Worm (Caenorhabditis elegans) whole organism, late embryonic: ENCODE data around the gene T13G4.1.

ENCODE experiments used
- C38D4.7 ChIP-seq: fragments of 200-800 bp; sonication (Bioruptor generic); optimal IDR thresholded peaks from 2 replicates; lab custom pipeline; 2018; ENCODE audit warnings: mild to moderate bottlenecking, missing genetic modification characterization, moderate library complexity, missing compliant biosample characterization
- F13H6.1 ChIP-seq: sonication (generic microtip); optimal IDR thresholded peaks from 2 replicates; lab custom pipeline; 2016; ENCODE audit warnings: missing genetic modification characterization, missing compliant biosample characterization
- K09A11.1 ChIP-seq: sonication (generic microtip); optimal IDR thresholded peaks from 2 replicates; lab custom pipeline; 2017; ENCODE audit warnings: antibody characterized with exemption, mild to moderate bottlenecking, missing genetic modification characterization, missing compliant biosample characterization; ENCODE audit not compliant: insufficient read depth
- T23F11.4 ChIP-seq: fragments of 200-800 bp; sonication (Bioruptor generic); optimal IDR thresholded peaks from 2 replicates; lab custom pipeline; 2018; ENCODE audit warnings: mild to moderate bottlenecking, missing genetic modification characterization, missing compliant biosample characterization
- ceh-2 ChIP-seq: sonication (generic microtip); optimal IDR thresholded peaks from 2 replicates; lab custom pipeline; 2016; ENCODE audit warnings: missing genotype, missing genetic modification characterization, missing compliant biosample characterization
- ceh-30 ChIP-seq: fragments of 150-350 bp; optimal IDR thresholded peaks from 2 replicates; lab custom pipeline; 2014; ENCODE audit warnings: missing biosample characterization, missing genetic modification characterization
- ceh-45 ChIP-seq: fragments of 200-800 bp; sonication (Bioruptor generic); IDR thresholded peaks from 2 replicates; pipeline ENCODE4 v1.3.6; 2022; ENCODE audit warnings: missing genetic modification reagents, missing genetic modification characterization, missing compliant biosample characterization
- ceh-48 ChIP-seq: sonication (generic microtip); optimal IDR thresholded peaks from 2 replicates; lab custom pipeline; 2016; ENCODE audit warnings: missing genetic modification characterization, inconsistent platforms, missing compliant biosample characterization
- dmd-4 ChIP-seq: sonication (generic microtip); optimal IDR thresholded peaks from 2 replicates; lab custom pipeline; 2016; ENCODE audit warnings: borderline replicate concordance, missing genetic modification characterization, missing compliant biosample characterization
- dve-1 ChIP-seq: sonication (generic microtip); optimal IDR thresholded peaks from 2 replicates; lab custom pipeline; 2017; ENCODE audit warnings: antibody characterized with exemption, mild to moderate bottlenecking, missing genetic modification characterization, missing compliant biosample characterization
- elt-2 ChIP-seq: sonication (generic microtip); optimal IDR thresholded peaks from 2 replicates; lab custom pipeline; 2016; ENCODE audit warnings: missing genetic modification reagents, missing genetic modification characterization, missing compliant biosample characterization
- elt-4 ChIP-seq: sonication (generic microtip); optimal IDR thresholded peaks from 2 replicates; lab custom pipeline; 2016; ENCODE audit warnings: missing genetic modification characterization, missing compliant biosample characterization
- ets-4 ChIP-seq: sonication (generic microtip); optimal IDR thresholded peaks from 2 replicates; lab custom pipeline; 2016; ENCODE audit warnings: missing genetic modification characterization, missing compliant biosample characterization
- eyg-1 ChIP-seq: sonication (generic microtip); optimal IDR thresholded peaks from 2 replicates; lab custom pipeline; 2016; ENCODE audit warnings: missing genotype, missing genetic modification characterization, missing compliant biosample characterization
- fax-1 ChIP-seq: sonication (generic microtip); optimal IDR thresholded peaks from 2 replicates; lab custom pipeline; 2016; ENCODE audit warnings: missing genotype, missing genetic modification characterization, missing compliant biosample characterization
- gmeb-2 ChIP-seq: sonication (generic microtip); optimal IDR thresholded peaks from 2 replicates; lab custom pipeline; 2016; ENCODE audit warnings: missing genetic modification characterization, inconsistent platforms, missing compliant biosample characterization
- hlh-30 ChIP-seq: sonication (generic microtip); optimal IDR thresholded peaks from 2 replicates; lab custom pipeline; 2017; ENCODE audit warnings: antibody characterized with exemption, missing genetic modification characterization, missing compliant biosample characterization; ENCODE audit not compliant: insufficient read depth
- lin-11 ChIP-seq: fragments of 200-800 bp; sonication (Bioruptor generic); optimal IDR thresholded peaks from 2 replicates; lab custom pipeline; 2018; ENCODE audit warnings: mild to moderate bottlenecking, missing genetic modification characterization, missing compliant biosample characterization
- nhr-11 ChIP-seq: fragments of 150-350 bp; optimal IDR thresholded peaks from 2 replicates; lab custom pipeline; 2014; ENCODE audit warnings: missing biosample characterization, missing genetic modification characterization
- nhr-232 ChIP-seq: sonication (generic microtip); optimal IDR thresholded peaks from 2 replicates; lab custom pipeline; 2016; ENCODE audit warnings: missing genetic modification characterization, missing compliant biosample characterization
- npax-4 ChIP-seq: sonication (generic microtip); optimal IDR thresholded peaks from 2 replicates; lab custom pipeline; 2016; ENCODE audit warnings: missing genetic modification characterization, missing compliant biosample characterization
- odd-2 ChIP-seq: sonication (generic microtip); optimal IDR thresholded peaks from 2 replicates; lab custom pipeline; 2017; ENCODE audit warnings: antibody characterized with exemption, mild to moderate bottlenecking, missing genetic modification characterization, missing compliant biosample characterization
- pax-1 ChIP-seq: fragments of 150-350 bp; optimal IDR thresholded peaks from 2 replicates; lab custom pipeline; 2014; ENCODE audit warnings: missing biosample characterization, missing genetic modification characterization
- pha-2 ChIP-seq: sonication (generic microtip); optimal IDR thresholded peaks from 2 replicates; lab custom pipeline; 2017; ENCODE audit warnings: mild to moderate bottlenecking, missing genetic modification characterization, missing compliant biosample characterization
- pros-1 ChIP-seq: fragments of 150-350 bp; optimal IDR thresholded peaks from 2 replicates; lab custom pipeline; 2014; ENCODE audit warnings: missing biosample characterization, missing genetic modification reagents, missing genetic modification characterization
- rnt-1 ChIP-seq: sonication (generic microtip); optimal IDR thresholded peaks from 2 replicates; lab custom pipeline; 2016; ENCODE audit warnings: missing genetic modification characterization, missing compliant biosample characterization
- sdc-2 ChIP-seq: sonication (generic microtip); optimal IDR thresholded peaks from 2 replicates; lab custom pipeline; 2016; ENCODE audit warnings: missing genotype, missing genetic modification characterization, missing compliant biosample characterization
- syd-9 ChIP-seq: sonication (generic microtip); optimal IDR thresholded peaks from 2 replicates; lab custom pipeline; 2016; ENCODE audit warnings: mild to moderate bottlenecking, missing genetic modification characterization, moderate library complexity, missing compliant biosample characterization
- unc-3 ChIP-seq, 2 experiments: fragments of 200-800 bp in 1 of 2; sonication (Bioruptor generic) in 1 of 2; sonication (generic microtip) in 1 of 2; conservative IDR thresholded peaks in 1 of 2; optimal IDR thresholded peaks in 1 of 2; 2 replicates each; pipeline versions ENCODE4 v1.3.6 to Lab custom; 2016 to 2022; ENCODE audit warnings: missing compliant biosample characterization in 2 of 2, missing genetic modification characterization in 2 of 2, missing genetic modification reagents in 1 of 2
- unc-42 ChIP-seq: sonication (generic microtip); optimal IDR thresholded peaks from 2 replicates; lab custom pipeline; 2016; ENCODE audit warnings: missing genotype, missing genetic modification characterization, missing compliant biosample characterization

T13G4.1 gene

DNA sequence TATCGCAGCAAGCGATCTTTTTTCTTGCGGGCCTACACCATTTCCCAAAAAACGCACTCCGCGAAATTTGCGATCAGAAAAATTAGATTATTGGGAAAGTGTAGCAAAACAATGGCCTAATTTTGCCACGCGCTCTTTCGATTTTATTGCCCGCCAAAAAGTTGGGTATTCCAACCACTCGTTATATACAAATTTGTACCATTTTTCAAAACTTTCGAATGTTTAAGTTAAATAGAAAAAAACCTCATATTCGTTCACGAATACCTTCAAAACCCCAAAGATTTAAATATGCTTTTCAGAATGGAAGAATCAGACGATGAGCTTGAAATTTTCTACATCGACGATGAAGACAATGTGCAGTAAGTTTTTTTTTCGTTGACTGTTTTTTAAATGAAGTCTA lies at the start of gene T13G4.1:
Gene T13G4.1 (plus strand): TSS at position 301 of the 400 bp plus-strand sequence.
- no peak for TF ChIP-seq C38D4.7
- TF ChIP-seq npax-4 (tag; lab: Kevin White, UChicago), result no peak
- no peak for TF ChIP-seq T23F11.4 (GFP tag; lab: Kevin White, UChicago)
- no peak for TF ChIP-seq rnt-1 (tag; lab: Kevin White, UChicago)
- TF ChIP-seq K09A11.1 (tag; lab: Kevin White, UChicago), result no peak
- TF ChIP-seq F13H6.1 (tag; lab: Kevin White, UChicago), result no peak
- TF ChIP-seq odd-2 (tag; lab: Kevin White, UChicago), result no peak
- no peak for TF ChIP-seq hlh-30 (tag; lab: Kevin White, UChicago)
- no peak for TF ChIP-seq syd-9 (tag; lab: Kevin White, UChicago)
- TF ChIP-seq elt-4 (tag; lab: Kevin White, UChicago), result no peak

DNA sequence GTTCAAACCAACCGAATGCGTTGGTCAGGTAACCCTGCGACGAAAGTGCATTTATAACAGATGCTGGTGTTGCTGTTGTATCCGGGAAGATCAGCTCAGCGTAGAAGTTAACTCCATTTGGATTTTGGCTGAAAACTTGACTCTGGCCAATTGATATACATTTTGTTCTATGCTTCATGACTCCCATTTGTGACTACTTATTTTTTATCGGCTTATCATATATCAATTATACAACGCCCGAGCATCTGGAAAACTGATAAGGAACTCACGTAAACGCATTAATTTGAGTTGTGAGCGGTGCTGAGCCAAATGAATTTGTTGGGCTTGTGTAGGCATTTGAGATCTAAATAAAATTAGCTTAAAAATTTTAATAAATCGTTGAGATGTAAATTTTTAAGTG lies 45.6 kb upstream of the T13G4.1 start:
- no peak for TF ChIP-seq pros-1 (tag; lab: Kevin White, UChicago)
- TF ChIP-seq, all 69 proteins: peak for 0

DNA sequence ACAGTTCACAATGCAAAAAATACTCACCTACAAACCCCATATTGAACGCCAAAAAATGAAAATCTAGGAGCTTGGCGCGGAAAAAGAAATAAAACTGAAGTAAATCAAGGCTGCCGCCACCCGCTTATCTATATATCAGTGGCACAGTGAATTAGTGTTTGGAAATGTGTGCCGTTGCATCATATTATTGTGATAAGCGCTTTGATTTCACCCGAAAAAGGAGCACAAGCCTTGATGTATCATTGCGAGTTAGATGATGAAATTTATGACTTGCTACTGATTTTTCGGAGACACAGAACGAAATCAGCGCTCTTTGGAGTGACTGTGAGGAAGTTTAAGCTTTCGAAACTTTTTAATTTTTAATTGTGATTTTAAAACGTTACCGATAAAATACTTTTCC lies 44.5 kb upstream of the T13G4.1 start, which contains the start of the genes R193.2 and R193.6:
Gene R193.2 (minus strand): TSS at position 148 of the 400 bp plus-strand sequence.
Gene R193.6 (plus strand): TSS at position 350 of the 400 bp plus-strand sequence.
- TF ChIP-seq ets-4 (tag; lab: Kevin White, UChicago), result no peak
- no peak for TF ChIP-seq syd-9 (tag; lab: Kevin White, UChicago)
- TF ChIP-seq sdc-2 (tag; lab: Kevin White, UChicago), result no peak
- TF ChIP-seq elt-2 (tag; lab: Kevin White, UChicago), result peak; percentile 43
- TF ChIP-seq K09A11.1 (tag; lab: Kevin White, UChicago), result no peak
- no peak for TF ChIP-seq eyg-1
- TF ChIP-seq, all 69 proteins: peak for 1

DNA sequence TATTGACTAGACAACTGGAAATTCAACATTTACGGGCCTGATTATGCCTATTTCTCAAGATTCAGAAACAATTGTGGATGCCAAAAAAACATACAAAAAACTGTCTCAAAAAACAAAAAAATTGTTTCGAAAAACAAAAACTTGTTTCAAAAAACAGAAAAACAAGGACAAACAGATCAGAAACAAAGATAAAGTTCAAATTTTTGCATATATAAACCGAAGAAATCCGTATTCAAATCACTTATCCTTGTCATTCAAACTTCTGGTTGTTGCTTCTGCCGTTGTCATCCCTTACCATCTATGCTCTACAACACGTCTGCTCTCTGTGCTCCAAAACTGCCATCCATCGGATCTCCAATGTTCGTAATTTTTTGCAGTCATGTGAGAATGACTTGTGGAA lies 38.3 kb upstream of the T13G4.1 start, which contains the start of gene R193.1:
Gene R193.1 (plus strand): TSS at position 301 of the 400 bp plus-strand sequence.
- TF ChIP-seq dmd-4 (tag; lab: Kevin White, UChicago) (no peak), ceh-48 (tag; lab: Kevin White, UChicago) (no peak), C38D4.7 (no peak), ceh-45 (no peak)

DNA sequence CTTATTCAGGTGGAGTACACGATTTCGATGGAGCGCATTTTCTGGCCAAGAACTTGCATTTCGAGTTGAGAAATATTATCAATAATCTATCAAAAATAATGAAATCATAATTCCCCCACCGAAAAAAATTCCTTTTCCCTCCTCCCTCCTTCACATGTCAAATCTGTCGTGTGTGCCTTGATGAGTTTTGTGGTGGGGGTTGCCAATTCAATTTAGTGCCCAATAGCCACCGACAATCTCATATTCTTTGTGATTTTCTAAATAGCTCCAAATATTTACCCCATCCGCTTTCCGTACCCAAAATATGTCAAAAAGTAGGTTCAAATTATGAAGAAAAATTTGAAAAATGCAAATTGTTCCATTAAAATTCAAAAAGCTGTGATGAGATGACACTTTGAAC lies 30.9 kb upstream of the T13G4.1 start, which contains the start of gene tmc-1:
Gene tmc-1 (plus strand): TSS at position 189 of the 400 bp plus-strand sequence.
- TF ChIP-seq sdc-2 (tag; lab: Kevin White, UChicago) (no peak), C38D4.7 (no peak), unc-42 (tag; lab: Kevin White, UChicago) (peak; percentile 73), ets-4 (tag; lab: Kevin White, UChicago) (no peak), pha-2 (tag; lab: Kevin White, UChicago) (no peak), unc-3 (GFP tag; conservative IDR thresholded peaks at IDR 0.05; lab: Robert Waterston, UW) (no peak), unc-3 (tag; optimal IDR thresholded peaks at IDR 0.05; lab: Kevin White, UChicago) (no peak), ceh-45 (no peak)

DNA sequence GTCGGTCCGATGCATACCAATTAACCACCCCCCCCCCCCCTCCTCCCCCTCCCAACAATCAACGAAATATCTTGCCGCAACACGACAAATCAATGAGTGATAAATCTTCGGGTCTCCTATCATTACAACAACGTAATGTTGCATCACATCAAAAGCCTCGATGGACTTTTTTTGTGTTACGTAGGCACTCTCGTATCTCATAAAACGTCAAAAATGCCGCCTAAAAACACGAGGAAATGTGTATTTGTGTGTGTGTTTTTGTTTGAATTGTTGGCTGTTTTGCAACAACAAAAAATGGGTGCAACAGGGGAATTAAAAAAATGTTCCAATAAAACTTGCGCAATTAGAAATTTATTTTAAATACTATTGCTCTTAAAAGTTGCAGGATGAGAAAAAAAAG lies 25.7 kb upstream of the T13G4.1 start:
- no peak for TF ChIP-seq ceh-30
- TF ChIP-seq pax-1, result no peak
- TF ChIP-seq nhr-11 (tag; lab: Kevin White, UChicago), result no peak
- no peak for TF ChIP-seq dve-1 (tag; lab: Kevin White, UChicago)
- no peak for TF ChIP-seq nhr-232
- TF ChIP-seq lin-11 (tag; lab: Kevin White, UChicago), result no peak
- no peak for TF ChIP-seq fax-1 (tag; lab: Kevin White, UChicago)
- no peak for TF ChIP-seq gmeb-2 (tag; lab: Kevin White, UChicago)
- no peak for TF ChIP-seq npax-4 (tag; lab: Kevin White, UChicago)
- TF ChIP-seq ceh-2, result no peak
- TF ChIP-seq, all 69 proteins: peak for 0
